Fruit fly (Drosophila melanogaster): Measurements from ENCODE around the gene CG15362.

The CG15362 gene

DNA sequence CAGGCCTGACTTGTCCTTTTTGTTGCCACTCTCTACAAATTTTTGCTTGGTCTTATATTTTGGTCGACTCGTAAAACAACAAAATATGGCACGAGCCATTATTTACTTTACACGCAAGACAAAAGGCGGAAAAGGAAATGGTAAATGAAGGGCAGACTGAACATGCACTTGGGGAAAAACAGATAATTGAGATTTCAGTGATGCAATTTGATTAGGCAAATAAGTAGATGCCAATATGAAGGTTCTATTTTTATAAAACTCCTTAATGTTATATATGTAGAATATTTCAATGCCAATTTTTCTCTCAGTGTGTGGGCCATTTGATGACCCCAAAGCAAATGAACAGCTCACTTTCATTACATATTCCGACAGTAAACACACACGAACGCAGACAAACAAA lies 34.2 kb downstream of the CG15362 start:
- TF ChIP-seq Pif1A (GFP tag; optimal IDR thresholded peaks at IDR 0.05) (no peak), Pif1B (GFP tag; optimal IDR thresholded peaks at IDR 0.05) (no peak), fd96Ca (GFP tag; IDR thresholded peaks at IDR 0.05) (no peak), CG9948 (tag; optimal IDR thresholded peaks at IDR 0.05) (no peak), gl (tag; optimal IDR thresholded peaks at IDR 0.05) (no peak), CG12605 (GFP tag; IDR thresholded peaks at IDR 0.05) (no peak), CG8159 (tag; optimal IDR thresholded peaks at IDR 0.05) (no peak), Ets98B (GFP tag; IDR thresholded peaks at IDR 0.05) (no peak), Snoo (tag; optimal IDR thresholded peaks at IDR 0.05) (no peak), CG13204 (GFP tag; optimal IDR thresholded peaks at IDR 0.05) (no peak), EcR (GFP tag; optimal IDR thresholded peaks at IDR 0.05) (no peak), CG17806 (tag; optimal IDR thresholded peaks at IDR 0.05) (no peak), CG14655 (GFP tag; optimal IDR thresholded peaks at IDR 0.05) (no peak), CG15710 (tag; optimal IDR thresholded peaks at IDR 0.05) (no peak)

DNA sequence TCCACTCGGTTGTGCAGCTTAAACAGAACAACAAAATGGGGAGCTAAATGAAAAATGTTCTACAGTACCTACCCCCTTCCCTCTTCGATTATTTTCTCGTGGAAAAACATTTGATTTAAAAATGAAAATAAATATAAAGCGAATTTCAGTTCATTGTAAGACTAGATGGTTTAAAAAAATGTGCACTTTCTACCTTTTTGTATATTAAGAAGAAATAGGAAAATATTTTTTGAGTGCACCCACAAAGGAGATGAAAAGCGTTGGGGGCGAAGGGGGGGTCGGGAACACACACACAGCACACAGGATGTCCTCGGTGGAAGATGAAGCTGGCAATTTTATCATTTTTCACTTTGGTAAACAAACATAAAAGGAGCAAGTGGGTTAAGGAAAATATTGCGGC lies 41.8 kb downstream of the CG15362 start:
- TF ChIP-seq gl (tag; optimal IDR thresholded peaks at IDR 0.05), result no peak
- TF ChIP-seq CG17806 (tag; optimal IDR thresholded peaks at IDR 0.05), result no peak
- no peak for TF ChIP-seq CG13204 (GFP tag; optimal IDR thresholded peaks at IDR 0.05)
- no peak for TF ChIP-seq CG4496 (GFP tag; IDR thresholded peaks at IDR 0.05)
- TF ChIP-seq CG34367 (tag; optimal IDR thresholded peaks at IDR 0.05), result no peak
- TF ChIP-seq CG14655 (GFP tag; optimal IDR thresholded peaks at IDR 0.05), result no peak
- TF ChIP-seq fd96Ca (GFP tag; IDR thresholded peaks at IDR 0.05), result no peak
- TF ChIP-seq CG32121 (GFP tag; IDR thresholded peaks at IDR 0.05), result no peak
- TF ChIP-seq Pif1B (GFP tag; optimal IDR thresholded peaks at IDR 0.05), result no peak
- no peak for TF ChIP-seq EcR (GFP tag; optimal IDR thresholded peaks at IDR 0.05)
- TF ChIP-seq D1 (tag; optimal IDR thresholded peaks at IDR 0.05), result no peak
- TF ChIP-seq CG12605 (GFP tag; IDR thresholded peaks at IDR 0.05), result no peak
- TF ChIP-seq rn (GFP tag; IDR thresholded peaks at IDR 0.05), result no peak
- no peak for TF ChIP-seq CG10348 (GFP tag; IDR thresholded peaks at IDR 0.05)

DNA sequence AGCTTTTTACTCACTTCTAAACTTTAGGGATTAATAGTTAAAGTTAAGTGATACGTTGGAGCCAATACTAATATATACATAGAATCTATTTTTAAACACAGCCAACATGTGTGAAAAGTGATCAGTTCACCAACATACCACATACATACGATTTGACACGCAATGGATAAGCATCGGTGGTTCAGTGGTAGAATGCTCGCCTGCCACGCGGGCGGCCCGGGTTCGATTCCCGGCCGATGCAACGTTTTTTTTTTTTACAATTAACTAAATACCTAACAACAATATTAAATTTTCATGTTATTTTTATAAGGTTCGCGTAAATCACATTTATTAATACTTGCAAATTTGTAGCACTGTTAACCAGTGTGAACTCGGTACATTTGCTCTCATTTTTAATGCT lies 50.5 kb downstream of the CG15362 start:
- no peak for TF ChIP-seq Pif1A (GFP tag; optimal IDR thresholded peaks at IDR 0.05)
- no peak for TF ChIP-seq CG10348 (GFP tag; IDR thresholded peaks at IDR 0.05)
- TF ChIP-seq CG14655 (GFP tag; optimal IDR thresholded peaks at IDR 0.05), result no peak
- TF ChIP-seq CG4496 (GFP tag; IDR thresholded peaks at IDR 0.05), result no peak

Data from whole organism, pupa.